Worm (Caenorhabditis elegans): Measurements from ENCODE around the gene F49E12.8.

ce11 chrII:8360453-8360852, 33.7 kb downstream of the F49E12.8 start, which contains the start of gene M195.2:
- TF ChIP-seq blmp-1 (tag; optimal IDR thresholded peaks at IDR 0.05) (no peak), pha-4 (tag; optimal IDR thresholded peaks at IDR 0.05) (no peak), unc-62 (GFP tag; optimal IDR thresholded peaks at IDR 0.05) (no peak), snpc-4 (tag; optimal IDR thresholded peaks at IDR 0.05) (no peak), ces-1 (GFP tag; optimal IDR thresholded peaks at IDR 0.05) (no peak), ztf-11 (tag; optimal IDR thresholded peaks at IDR 0.05) (no peak), ceh-43 (GFP tag; optimal IDR thresholded peaks at IDR 0.05) (no peak)
